Worm (Caenorhabditis elegans) whole organism, L4 larva: ENCODE data around the gene B0035.22.

Experiments used
- F26F4.8 ChIP-seq: fragments of 200-800 bp; sonication (Bioruptor generic); conservative IDR thresholded peaks from 2 replicates; pipeline ENCODE4 v1.3.6; 2022; ENCODE audit warnings: missing genetic modification characterization, missing compliant biosample characterization
- T26A8.4 ChIP-seq: fragments of 200-800 bp; sonication (Bioruptor generic); IDR thresholded peaks from 2 replicates; pipeline ENCODE4 v1.3.6; 2022; ENCODE audit warnings: missing genetic modification characterization, missing compliant biosample characterization
- Y105C5A.15 ChIP-seq: fragments of 200-800 bp; sonication (Bioruptor generic); IDR thresholded peaks from 2 replicates; pipeline ENCODE4 v1.3.6; 2022; ENCODE audit warnings: missing genetic modification characterization, missing compliant biosample characterization
- Y48G9A.11 ChIP-seq: fragments of 200-800 bp; sonication (Bioruptor generic); IDR thresholded peaks from 2 replicates; pipeline ENCODE4 v1.3.6; 2022; ENCODE audit warnings: missing genetic modification reagents, missing genetic modification characterization, missing compliant biosample characterization
- aha-1 ChIP-seq: fragments of 150-350 bp; peaks from one replicate; lab custom pipeline; 2014; ENCODE audit warnings: missing biosample characterization, missing genetic modification characterization
- arid-1 ChIP-seq: fragments of 200-800 bp; sonication (Bioruptor generic); conservative IDR thresholded peaks from 2 replicates; pipeline ENCODE4 v1.3.6; 2022; ENCODE audit warnings: missing genetic modification reagents, missing genetic modification characterization, missing compliant biosample characterization
- daf-16 ChIP-seq, 3 experiments: sonication (generic microtip); optimal IDR thresholded peaks; 2 replicates each; lab custom pipeline; 2016 to 2017; ENCODE audit warnings: missing genetic modification characterization in 3 of 3, missing genetic modification reagents in 3 of 3, mild to moderate bottlenecking in 2 of 3, missing compliant biosample characterization in 2 of 3, missing biosample characterization in 1 of 3, moderate library complexity in 1 of 3
- daf-19 ChIP-seq: fragments of 200-800 bp; sonication (Bioruptor generic); conservative IDR thresholded peaks from 2 replicates; pipeline ENCODE4 v1.3.6; 2022; ENCODE audit warnings: missing genetic modification characterization, missing compliant biosample characterization
- dmd-8 ChIP-seq: fragments of 200-800 bp; sonication (Bioruptor generic); IDR thresholded peaks from 2 replicates; pipeline ENCODE4 v1.3.6; 2022; ENCODE audit warnings: missing genetic modification characterization, missing compliant biosample characterization
- dve-1 ChIP-seq: sonication (generic microtip); optimal IDR thresholded peaks from 2 replicates; lab custom pipeline; 2017; ENCODE audit warnings: antibody characterized with exemption, mild to moderate bottlenecking, missing genetic modification characterization, missing compliant biosample characterization; ENCODE audit not compliant: insufficient read depth
- hlh-30 ChIP-seq: sonication (generic microtip); optimal IDR thresholded peaks from 2 replicates; lab custom pipeline; 2017; ENCODE audit warnings: antibody characterized with exemption, mild to moderate bottlenecking, missing genetic modification characterization, missing compliant biosample characterization; ENCODE audit not compliant: insufficient read depth
- lim-7 ChIP-seq: fragments of 200-800 bp; sonication (Bioruptor generic); IDR thresholded peaks from 2 replicates; pipeline ENCODE4 v1.3.6; 2022; ENCODE audit warnings: missing genetic modification characterization, missing compliant biosample characterization
- lin-38 ChIP-seq: fragments of 200-800 bp; sonication (Bioruptor generic); IDR thresholded peaks from 2 replicates; pipeline ENCODE4 v1.3.6; 2022; ENCODE audit warnings: missing genetic modification reagents, missing genetic modification characterization, missing compliant biosample characterization
- mdl-1 ChIP-seq, 2 experiments: fragments of 150-350 bp in 1 of 2; sonication (generic microtip) in 1 of 2; optimal IDR thresholded peaks; 2 replicates each; lab custom pipeline; 2014 to 2017; ENCODE audit warnings: missing biosample characterization in 2 of 2, missing genetic modification characterization in 2 of 2
- mep-1 ChIP-seq: fragments of 150-350 bp; sonication (generic microtip); optimal IDR thresholded peaks from 3 replicates; lab custom pipeline; 2014; ENCODE audit warnings: missing biosample characterization, missing genetic modification characterization
- mes-2 ChIP-seq: sonication (generic microtip); optimal IDR thresholded peaks from 2 replicates; lab custom pipeline; 2016; ENCODE audit warnings: missing genotype, mild to moderate bottlenecking, missing genetic modification characterization, missing compliant biosample characterization; ENCODE audit not compliant: poor library complexity, severe bottlenecking
- nhr-111 ChIP-seq: fragments of 200-800 bp; sonication (Bioruptor generic); optimal IDR thresholded peaks from 2 replicates; lab custom pipeline; 2018; ENCODE audit warnings: mild to moderate bottlenecking, missing genetic modification characterization, missing compliant biosample characterization
- nhr-237 ChIP-seq: sonication (generic microtip); optimal IDR thresholded peaks from 2 replicates; lab custom pipeline; 2017; ENCODE audit warnings: missing biosample characterization, missing genetic modification characterization
- pha-4 ChIP-seq, 2 experiments: fragments of 150-350 bp in 1 of 2; fragments of 200-800 bp in 1 of 2; sonication (Bioruptor generic) in 1 of 2; IDR thresholded peaks in 1 of 2; optimal IDR thresholded peaks in 1 of 2; 2 replicates each; pipeline versions ENCODE4 v1.3.6 to Lab custom; 2014 to 2022; ENCODE audit warnings: missing genetic modification characterization in 2 of 2, missing genetic modification reagents in 2 of 2, missing biosample characterization in 1 of 2, missing compliant biosample characterization in 1 of 2
- pqm-1 ChIP-seq: sonication (generic microtip); optimal IDR thresholded peaks from 2 replicates; lab custom pipeline; 2017; ENCODE audit warnings: missing biosample characterization, missing genetic modification characterization
- snpc-1.2 ChIP-seq: fragments of 200-800 bp; sonication (Bioruptor generic); IDR thresholded peaks from 2 replicates; pipeline ENCODE4 v1.3.6; 2022; ENCODE audit warnings: missing genetic modification reagents, missing genetic modification characterization, missing compliant biosample characterization
- unc-130 ChIP-seq: sonication (generic microtip); optimal IDR thresholded peaks from 2 replicates; lab custom pipeline; 2016; ENCODE audit warnings: missing genetic modification reagents, missing genetic modification characterization, missing compliant biosample characterization
- unc-62 ChIP-seq, 3 experiments: fragments of 150-350 bp in 1 of 3; sonication (generic microtip); optimal IDR thresholded peaks in 2 of 3; peaks in 1 of 3; 1 replicate in 1 of 3; 2 replicates in 2 of 3; lab custom pipeline; 2014 to 2017; ENCODE audit warnings: missing biosample characterization in 3 of 3, missing genetic modification characterization in 3 of 3, missing genetic modification reagents in 3 of 3, missing genotype in 1 of 3
- vab-7 ChIP-seq: fragments of 200-800 bp; sonication (Bioruptor generic); IDR thresholded peaks from 2 replicates; pipeline ENCODE4 v1.3.6; 2022; ENCODE audit warnings: missing genetic modification reagents, missing genetic modification characterization, missing compliant biosample characterization
- zag-1 ChIP-seq: fragments of 150-350 bp; optimal IDR thresholded peaks from 2 replicates; lab custom pipeline; 2014; ENCODE audit warnings: missing biosample characterization, missing genetic modification characterization
- zfp-3 ChIP-seq: fragments of 200-800 bp; sonication (Bioruptor generic); conservative IDR thresholded peaks from 2 replicates; pipeline ENCODE4 v1.3.6; 2022; ENCODE audit warnings: missing genetic modification reagents, missing genetic modification characterization, missing compliant biosample characterization
- ztf-7 ChIP-seq: fragments of 150-350 bp; optimal IDR thresholded peaks from 2 replicates; lab custom pipeline; 2014; ENCODE audit warnings: missing biosample characterization, missing genetic modification characterization

Gene B0035.22

ce11 chrIV:11324741-11325140, 9.8 kb downstream of the B0035.22 start, which contains the start of gene his-48:
TSS of gene his-48 (plus strand) at chrIV:11324745.
- TF ChIP-seq lim-7 (GFP tag; lab: Robert Waterston, UW) (peak; percentile 56; the same call in 1 of the 2 replicates), lin-38 (peak; percentile 39; the same call in 1 of the 2 replicates)

ce11 chrIV:11326939-11327565, 12.1 kb downstream of the B0035.22 start, which contains the start of gene B0035.21:
TSS of gene B0035.21 (plus strand) at chrIV:11327260.
- TF ChIP-seq Y105C5A.15 (GFP tag; lab: Robert Waterston, UW) = 0 out of 2 replicates have a peak, but pooled peaks have one; percentile 34
- TF ChIP-seq pha-4 (GFP tag; IDR thresholded peaks at IDR 0.05; lab: Robert Waterston, UW) = 0 out of 2 replicates have a peak, but pooled peaks have one; percentile 32
- TF ChIP-seq pha-4 (tag; optimal IDR thresholded peaks at IDR 0.05; lab: Kevin White, UChicago) = no peak
- 0 out of 2 replicates have a peak, but pooled peaks have one; percentile 17 for TF ChIP-seq zfp-3
- peak; percentile 4 for TF ChIP-seq dve-1 (tag; lab: Kevin White, UChicago)
- 0 out of 2 replicates have a peak, but pooled peaks have one; percentile 48 for TF ChIP-seq F26F4.8 (GFP tag; lab: Robert Waterston, UW)
- peak; percentile 46 for TF ChIP-seq lin-38
- TF ChIP-seq zag-1 = no peak
- TF ChIP-seq pqm-1 = no peak
- TF ChIP-seq ztf-7 (tag; lab: Kevin White, UChicago) = no peak
- 0 out of 2 replicates have a peak, but pooled peaks have one; percentile 17 for TF ChIP-seq T26A8.4 (GFP tag; lab: Robert Waterston, UW)
- TF ChIP-seq, all 104 proteins: peak for 7

DNA sequence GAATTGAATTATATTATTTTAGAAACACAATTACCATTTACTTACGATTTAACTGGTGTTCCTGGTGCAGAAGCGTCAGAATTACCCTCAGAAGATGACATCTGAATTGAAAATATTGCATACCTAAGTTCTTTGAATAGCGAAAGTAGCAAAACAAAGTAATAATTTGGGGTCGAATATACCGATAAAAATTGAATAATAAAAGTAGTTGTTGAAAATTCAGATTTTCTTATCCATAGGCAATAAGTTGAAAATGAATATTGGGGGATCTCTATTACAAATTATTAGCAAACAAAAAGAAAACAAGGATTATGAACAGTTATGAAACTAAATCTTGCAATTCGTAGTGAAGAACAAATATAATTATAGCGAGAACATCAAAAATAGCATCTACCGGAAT, 14.3 kb downstream of the B0035.22 start, which contains the start of gene leo-1:
Gene leo-1, minus strand, starts transcription at position 101 of the 400 bp plus-strand sequence.
- TF ChIP-seq unc-62 (GFP tag; optimal IDR thresholded peaks at IDR 0.05 in 1 of 2; lab: Kevin White, UChicago) (peak in 1 of 2 experiments; percentile 55), unc-62 (tag; optimal IDR thresholded peaks at IDR 0.05; lab: Kevin White, UChicago) (no peak), mdl-1 (tag; optimal IDR thresholded peaks at IDR 0.05; lab: Kevin White, UChicago) (no peak)

DNA sequence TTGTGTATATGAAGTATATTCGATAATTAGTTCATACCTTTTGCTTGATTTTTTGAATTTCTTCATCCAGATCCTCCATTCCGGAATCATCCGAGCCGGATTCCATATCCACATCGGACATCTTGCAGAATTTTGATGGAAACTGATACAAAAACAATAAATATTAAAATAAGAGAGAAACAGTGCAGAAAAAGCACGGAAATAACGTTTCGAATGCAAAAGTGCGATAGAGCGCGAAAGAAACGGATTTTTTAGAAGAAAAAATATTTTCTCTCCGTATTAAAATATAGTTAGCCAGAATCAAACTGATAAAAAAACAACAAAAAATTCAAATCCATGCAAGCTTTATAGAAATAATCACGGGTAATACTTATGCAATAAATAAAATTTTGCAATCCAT, 17.8 kb downstream of the B0035.22 start, which contains the start of gene sart-3:
Gene sart-3, minus strand, starts transcription at position 219 of the 400 bp plus-strand sequence.
- TF ChIP-seq hlh-30 (no peak), daf-16 (GFP tag; optimal IDR thresholded peaks at IDR 0.05; lab: Kevin White, UChicago) (no peak), daf-16 (tag; optimal IDR thresholded peaks at IDR 0.05; lab: Kevin White, UChicago) (peak; percentile 1), lin-38 (peak; percentile 57), mes-2 (tag; lab: Kevin White, UChicago) (peak; percentile 33)

ce11 chrIV:11336180-11336579, 21.2 kb downstream of the B0035.22 start:
- TF ChIP-seq aha-1 (tag; lab: Kevin White, UChicago) (peak; percentile 45), mep-1 (tag; lab: Kevin White, UChicago) (no peak), nhr-111 (GFP tag; lab: Kevin White, UChicago) (no peak), unc-62 (GFP tag; optimal IDR thresholded peaks at IDR 0.05 in 1 of 2; lab: Kevin White, UChicago) (peak in 1 of 2 experiments; percentile 94), unc-62 (tag; optimal IDR thresholded peaks at IDR 0.05; lab: Kevin White, UChicago) (no peak)

DNA sequence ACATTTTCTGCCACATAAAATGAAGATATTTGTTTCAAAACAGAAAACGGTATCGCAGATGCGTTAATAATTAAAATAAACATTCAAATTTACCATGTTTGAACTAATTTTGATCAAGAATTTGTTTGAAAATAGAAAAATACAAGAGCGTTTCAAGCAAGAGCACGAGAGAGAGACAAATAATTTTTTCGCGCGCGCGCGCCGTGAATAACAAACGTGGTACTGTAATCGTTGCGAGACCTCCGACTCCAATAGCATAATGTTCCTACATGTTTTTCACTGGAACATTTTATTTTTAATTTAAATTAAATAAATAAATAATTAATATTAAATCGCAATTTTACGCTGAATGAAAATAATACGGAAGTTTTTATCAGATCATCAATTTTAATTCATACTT, 22.1 kb downstream of the B0035.22 start, which contains the start of gene F54E12.2:
Gene F54E12.2, minus strand, starts transcription at position 164 of the 400 bp plus-strand sequence.
- TF ChIP-seq unc-130 (GFP tag; lab: Kevin White, UChicago) (peak; percentile 85), daf-19 (GFP tag; lab: Robert Waterston, UW) (no peak), lin-38 (peak; percentile 67), Y48G9A.11 (GFP tag; lab: Robert Waterston, UW) (peak; percentile 68; the same call in 1 of the 2 replicates), nhr-237 (no peak), vab-7 (GFP tag; lab: Robert Waterston, UW) (no peak)

DNA sequence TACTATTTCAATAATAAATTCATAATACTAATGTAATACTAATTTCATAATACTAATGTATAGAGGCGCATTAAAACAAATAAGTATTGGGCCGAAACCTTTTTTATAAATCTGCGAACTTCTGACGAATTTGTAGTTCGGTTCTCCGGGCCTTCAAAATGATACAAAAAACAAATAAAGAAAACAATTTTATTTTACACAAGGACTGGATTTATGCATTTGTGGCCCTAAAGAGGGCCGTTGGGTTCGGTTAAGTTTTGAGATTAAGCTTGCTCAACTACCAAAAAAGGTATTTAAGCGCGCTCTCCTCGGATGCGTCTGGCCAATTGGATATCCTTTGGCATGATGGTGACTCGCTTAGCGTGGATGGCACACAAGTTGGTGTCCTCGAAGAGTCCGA, 22.6 kb downstream of the B0035.22 start:
- TF ChIP-seq Y48G9A.11 (GFP tag; lab: Robert Waterston, UW) = peak; percentile 29; the same call in 1 of the 2 replicates
- peak; percentile 61 for TF ChIP-seq snpc-1.2 (GFP tag; lab: Robert Waterston, UW)
- TF ChIP-seq dmd-8 (GFP tag; lab: Robert Waterston, UW) = 0 out of 2 replicates have a peak, but pooled peaks have one; percentile 44
- TF ChIP-seq Y105C5A.15 (GFP tag; lab: Robert Waterston, UW) = peak; percentile 56; the same call in 1 of the 2 replicates
- 0 out of 2 replicates have a peak, but pooled peaks have one; percentile 27 for TF ChIP-seq arid-1 (GFP tag; lab: Robert Waterston, UW)
- TF ChIP-seq lin-38 = peak; percentile 34; the same call in 1 of the 2 replicates
